Fruit fly (Drosophila melanogaster) whole organism, embryonic: ENCODE data around the gene CG43059.

ENCODE experiments used
- BEAF-32 ChIP-seq: fragments of 200-800 bp; sonication (Bioruptor generic); optimal IDR thresholded peaks from 3 replicates; lab custom pipeline; 2017; ENCODE audit warnings: missing biosample characterization, missing genetic modification characterization, mild to moderate bottlenecking, moderate library complexity, missing genetic modification reagents
- Bgb ChIP-seq: fragments of 200-800 bp; sonication (Bioruptor generic); IDR thresholded peaks from 2 replicates; pipeline ENCODE4 v1.3.6; 2022; ENCODE audit warnings: missing biosample characterization, missing genetic modification characterization; ENCODE audit not compliant: partially characterized antibody
- Blimp-1 ChIP-seq: fragments of 200-800 bp; sonication (Bioruptor generic); optimal IDR thresholded peaks from 3 replicates; lab custom pipeline; 2018; ENCODE audit warnings: missing biosample characterization, missing genetic modification characterization, mild to moderate bottlenecking, moderate library complexity, missing genetic modification reagents
- CG11247 ChIP-seq: fragments of 200-800 bp; sonication (Bioruptor generic); IDR thresholded peaks from 2 replicates; pipeline ENCODE4 v1.3.6; 2022; ENCODE audit warnings: missing biosample characterization, missing genetic modification characterization
- CG11504 ChIP-seq: fragments of 200-800 bp; sonication (Bioruptor generic); optimal IDR thresholded peaks from 3 replicates; lab custom pipeline; 2019; ENCODE audit warnings: missing biosample characterization, mild to moderate bottlenecking, missing genetic modification characterization, moderate library complexity
- CG11695 ChIP-seq: fragments of 200-800 bp; sonication (Bioruptor generic); IDR thresholded peaks from 3 replicates; pipeline ENCODE4 v1.3.6; 2022; ENCODE audit warnings: missing biosample characterization, missing genetic modification characterization
- CG11723 ChIP-seq: fragments of 200-800 bp; sonication (Bioruptor generic); optimal IDR thresholded peaks from 2 replicates; lab custom pipeline; 2017; ENCODE audit warnings: missing biosample characterization, mild to moderate bottlenecking, missing genetic modification characterization
- CG12391 ChIP-seq: fragments of 200-800 bp; sonication (Bioruptor generic); optimal IDR thresholded peaks from 3 replicates; lab custom pipeline; 2018; ENCODE audit warnings: missing biosample characterization, mild to moderate bottlenecking, missing genetic modification characterization, moderate library complexity
- CG1529 ChIP-seq: fragments of 200-800 bp; sonication (Bioruptor generic); optimal IDR thresholded peaks from 3 replicates; lab custom pipeline; 2018; ENCODE audit warnings: missing biosample characterization, missing genetic modification characterization
- CG17385 ChIP-seq: fragments of 200-800 bp; sonication (Bioruptor generic); optimal IDR thresholded peaks from 3 replicates; lab custom pipeline; 2018; ENCODE audit warnings: missing biosample characterization, mild to moderate bottlenecking, missing genetic modification characterization
- CG2129 ChIP-seq: fragments of 200-800 bp; sonication (Bioruptor generic); IDR thresholded peaks from 2 replicates; pipeline ENCODE4 v1.3.6; 2022; ENCODE audit warnings: missing biosample characterization, missing genetic modification characterization; ENCODE audit not compliant: partially characterized antibody
- CG2712 ChIP-seq: fragments of 200-800 bp; optimal IDR thresholded peaks from 3 replicates; lab custom pipeline; 2019; ENCODE audit warnings: missing biosample characterization, mild to moderate bottlenecking, missing genetic modification characterization, moderate library complexity
- CG2875 ChIP-seq: fragments of 200-800 bp; sonication (Bioruptor generic); optimal IDR thresholded peaks from 2 replicates; lab custom pipeline; 2017; ENCODE audit warnings: missing biosample characterization, mild to moderate bottlenecking, missing genetic modification characterization, missing genetic modification reagents
- CG42726 ChIP-seq: fragments of 200-800 bp; sonication (Bioruptor generic); IDR thresholded peaks from 2 replicates; pipeline ENCODE4 v1.3.6; 2022; ENCODE audit warnings: missing biosample characterization, missing genetic modification characterization; ENCODE audit not compliant: partially characterized antibody
- CG4328 ChIP-seq: fragments of 200-800 bp; sonication (Bioruptor generic); optimal IDR thresholded peaks from 3 replicates; lab custom pipeline; 2017; ENCODE audit warnings: missing biosample characterization, missing genetic modification reagents, missing genetic modification characterization
- CG4617 ChIP-seq: fragments of 200-800 bp; sonication (Bioruptor generic); optimal IDR thresholded peaks from 3 replicates; lab custom pipeline; 2016; ENCODE audit warnings: missing biosample characterization, missing genetic modification characterization, borderline replicate concordance
- CG4820 ChIP-seq: fragments of 200-800 bp; sonication (Bioruptor generic); optimal IDR thresholded peaks from 3 replicates; lab custom pipeline; 2016; ENCODE audit warnings: missing biosample characterization, missing genetic modification characterization
- CG4854 ChIP-seq: fragments of 200-800 bp; sonication (Bioruptor generic); optimal IDR thresholded peaks from 2 replicates; lab custom pipeline; 2016; ENCODE audit warnings: missing biosample characterization, missing genetic modification characterization, inconsistent platforms
- CG6654 ChIP-seq: fragments of 200-800 bp; sonication (Bioruptor generic); optimal IDR thresholded peaks from 2 replicates; lab custom pipeline; 2017; ENCODE audit warnings: missing biosample characterization, mild to moderate bottlenecking, missing genetic modification characterization
- CG7963 ChIP-seq: fragments of 200-800 bp; sonication (Bioruptor generic); IDR thresholded peaks from 3 replicates; pipeline ENCODE4 v1.3.6; 2022; ENCODE audit warnings: missing biosample characterization, missing genetic modification characterization; ENCODE audit not compliant: partially characterized antibody
- Lpt ChIP-seq: fragments of >200 bp; optimal IDR thresholded peaks from 2 replicates; lab custom pipeline; 2018; ENCODE audit warnings: missing biosample characterization, missing genetic modification characterization
- MBD-R2 ChIP-seq: fragments of 200-800 bp; sonication (Bioruptor generic); IDR thresholded peaks from 2 replicates; pipeline ENCODE4 v1.3.6; 2022; ENCODE audit warnings: missing biosample characterization, missing genetic modification characterization
- MESR4 ChIP-seq: fragments of 200-800 bp; sonication (Bioruptor generic); optimal IDR thresholded peaks from 2 replicates; lab custom pipeline; 2018; ENCODE audit warnings: missing biosample characterization, mild to moderate bottlenecking, missing genetic modification characterization, moderate library complexity
- Scr ChIP-seq: fragments of 200-800 bp; sonication (Bioruptor generic); IDR thresholded peaks from 2 replicates; pipeline ENCODE4 v1.3.6; 2022; ENCODE audit warnings: missing biosample characterization, missing genetic modification characterization; ENCODE audit not compliant: partially characterized antibody
- Ssrp ChIP-seq: fragments of 200-800 bp; sonication (Bioruptor generic); optimal IDR thresholded peaks from 2 replicates; lab custom pipeline; 2018; ENCODE audit warnings: missing biosample characterization, mild to moderate bottlenecking, missing genetic modification characterization, moderate library complexity
- Vsx1 ChIP-seq: fragments of 200-800 bp; sonication (Bioruptor generic); optimal IDR thresholded peaks from 2 replicates; lab custom pipeline; 2017; ENCODE audit warnings: missing biosample characterization, mild to moderate bottlenecking, missing genetic modification characterization, missing genetic modification reagents
- abd-A ChIP-seq: fragments of 200-800 bp; sonication (Bioruptor generic); optimal IDR thresholded peaks from 3 replicates; lab custom pipeline; 2019; ENCODE audit warnings: missing biosample characterization, mild to moderate bottlenecking, missing genetic modification characterization, moderate library complexity
- bbx ChIP-seq: fragments of 200-800 bp; sonication (Bioruptor generic); IDR thresholded peaks from 2 replicates; pipeline ENCODE4 v1.3.6; 2022; ENCODE audit warnings: missing biosample characterization, missing genetic modification characterization; ENCODE audit not compliant: partially characterized antibody
- bigmax ChIP-seq: fragments of 200-800 bp; sonication (Bioruptor generic); optimal IDR thresholded peaks from 2 replicates; lab custom pipeline; 2018; ENCODE audit warnings: missing biosample characterization, mild to moderate bottlenecking, missing genetic modification characterization
- chinmo ChIP-seq: fragments of 200-800 bp; sonication (Bioruptor generic); IDR thresholded peaks from 4 replicates; pipeline ENCODE4 v1.3.6; 2022; ENCODE audit warnings: missing biosample characterization, missing genetic modification characterization; ENCODE audit not compliant: partially characterized antibody
- croc ChIP-seq: fragments of 200-800 bp; sonication (Bioruptor generic); conservative IDR thresholded peaks from 3 replicates; pipeline ENCODE4 v1.3.6; 2022; ENCODE audit warnings: missing biosample characterization, missing genetic modification characterization
- crp ChIP-seq, 2 experiments: fragments of 200-800 bp; sonication (Bioruptor generic); optimal IDR thresholded peaks; 2 replicates in 1 of 2; 3 replicates in 1 of 2; lab custom pipeline; 2017; ENCODE audit warnings: missing biosample characterization in 2 of 2, missing genetic modification characterization in 2 of 2, mild to moderate bottlenecking in 1 of 2, moderate library complexity in 1 of 2
- gfzf ChIP-seq: fragments of 200-800 bp; sonication (Bioruptor generic); optimal IDR thresholded peaks from 2 replicates; lab custom pipeline; 2016; ENCODE audit warnings: missing biosample characterization, mild to moderate bottlenecking, missing genetic modification characterization, moderate library complexity
- grau ChIP-seq: fragments of 200-800 bp; optimal IDR thresholded peaks from 3 replicates; lab custom pipeline; 2019; ENCODE audit warnings: missing biosample characterization, mild to moderate bottlenecking, missing genetic modification characterization, moderate library complexity
- gsb-n ChIP-seq: fragments of 200-800 bp; sonication (Bioruptor generic); optimal IDR thresholded peaks from 3 replicates; lab custom pipeline; 2018; ENCODE audit warnings: missing biosample characterization, mild to moderate bottlenecking, missing genetic modification characterization
- insv ChIP-seq, 2 experiments: fragments of 200-800 bp; sonication (Bioruptor generic); optimal IDR thresholded peaks; 3 replicates each; lab custom pipeline; 2016 to 2018; ENCODE audit warnings: missing biosample characterization in 2 of 2, missing genetic modification characterization in 2 of 2
- jing ChIP-seq: fragments of 200-800 bp; sonication (Bioruptor generic); optimal IDR thresholded peaks from 2 replicates; lab custom pipeline; 2018; ENCODE audit warnings: missing biosample characterization, mild to moderate bottlenecking, missing genetic modification characterization
- lab ChIP-seq: fragments of 200-800 bp; sonication (Bioruptor generic); optimal IDR thresholded peaks from 3 replicates; lab custom pipeline; 2017; ENCODE audit warnings: missing biosample characterization, missing genetic modification characterization, mild to moderate bottlenecking, moderate library complexity, missing genetic modification reagents
- lmd ChIP-seq: fragments of 200-800 bp; sonication (Bioruptor generic); IDR thresholded peaks from 2 replicates; pipeline ENCODE4 v1.3.6; 2022; ENCODE audit warnings: missing biosample characterization, missing genetic modification characterization
- p53 ChIP-seq: fragments of 200-800 bp; sonication (Bioruptor generic); optimal IDR thresholded peaks from 2 replicates; lab custom pipeline; 2016; ENCODE audit warnings: missing biosample characterization, missing genetic modification characterization
- phol ChIP-seq: fragments of 200-800 bp; sonication (Bioruptor generic); optimal IDR thresholded peaks from 3 replicates; lab custom pipeline; 2018; ENCODE audit warnings: missing biosample characterization, mild to moderate bottlenecking, missing genetic modification characterization, moderate library complexity
- psq ChIP-seq: fragments of 200-800 bp; sonication (Bioruptor generic); optimal IDR thresholded peaks from 2 replicates; lab custom pipeline; 2017; ENCODE audit warnings: missing biosample characterization, missing genetic modification characterization
- pzg ChIP-seq: fragments of 200-800 bp; sonication (Bioruptor generic); optimal IDR thresholded peaks from 3 replicates; lab custom pipeline; 2018; ENCODE audit warnings: missing biosample characterization, mild to moderate bottlenecking, missing genetic modification characterization, moderate library complexity
- slbo ChIP-seq: fragments of 200-800 bp; sonication (Bioruptor generic); IDR thresholded peaks from 2 replicates; pipeline ENCODE4 v1.3.6; 2022; ENCODE audit warnings: missing biosample characterization, missing genetic modification characterization
- tll ChIP-seq, 2 experiments: fragments of 200-800 bp in 1 of 2; fragments of >200 bp in 1 of 2; sonication (Bioruptor generic) in 1 of 2; optimal IDR thresholded peaks; 2 replicates each; lab custom pipeline; 2017 to 2019; ENCODE audit warnings: missing biosample characterization in 2 of 2, missing genetic modification characterization in 2 of 2, mild to moderate bottlenecking in 1 of 2, moderate library complexity in 1 of 2
- tna ChIP-seq: fragments of 200-800 bp; sonication (Bioruptor generic); IDR thresholded peaks from 2 replicates; pipeline ENCODE4 v1.3.6; 2022; ENCODE audit warnings: missing biosample characterization, missing genetic modification characterization; ENCODE audit not compliant: partially characterized antibody
- unc-4 ChIP-seq: fragments of 200-800 bp; sonication (Bioruptor generic); IDR thresholded peaks from 2 replicates; pipeline ENCODE4 v1.3.6; 2022; ENCODE audit warnings: missing biosample characterization, missing genetic modification characterization; ENCODE audit not compliant: partially characterized antibody
- vvl ChIP-seq: fragments of 200-800 bp; sonication (Bioruptor generic); IDR thresholded peaks from 2 replicates; pipeline ENCODE4 v1.3.6; 2022; ENCODE audit warnings: missing biosample characterization, missing genetic modification characterization

Gene CG43059

DNA sequence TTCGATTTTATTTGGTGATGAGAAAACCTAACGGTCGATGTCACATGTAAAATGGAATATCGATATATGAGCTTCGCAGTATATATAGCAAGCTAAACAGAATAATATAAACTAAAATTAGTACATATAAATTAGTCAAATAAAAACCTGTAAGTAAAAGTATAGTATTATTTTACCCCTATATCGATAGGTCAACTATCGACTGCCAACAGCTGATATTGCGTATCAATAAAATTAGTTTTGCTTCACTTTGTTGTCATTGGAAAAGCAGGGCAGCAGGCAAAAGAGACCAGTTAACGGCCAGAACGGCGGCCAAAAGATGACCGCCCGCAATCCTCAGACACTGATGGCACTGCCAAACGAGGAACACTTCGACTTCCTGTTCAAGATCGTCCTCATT is 21.8 kb downstream of the CG43059 start, which contains the start of gene Rab19 (continued):
- TF ChIP-seq tll (GFP tag; optimal IDR thresholded peaks at IDR 0.05; lab: Kevin White, UChicago): peak in 1 of 2 experiments; percentile 18
- TF ChIP-seq MESR4 (GFP tag; lab: Kevin White, UChicago): peak; percentile 72
- peak; percentile 84; the same call in 1 of the 4 replicates for TF ChIP-seq chinmo (GFP tag; lab: Robert Waterston, UW)
- TF ChIP-seq Vsx1 (GFP tag; lab: Kevin White, UChicago): peak; percentile 12
- TF ChIP-seq slbo (GFP tag; lab: Robert Waterston, UW): no peak
- TF ChIP-seq croc (GFP tag; lab: Robert Waterston, UW): no peak
- TF ChIP-seq Lpt (GFP tag; lab: Kevin White, UChicago): no peak
- no peak for TF ChIP-seq Ssrp (tag; lab: Kevin White, UChicago)
- peak; percentile 85 for TF ChIP-seq Blimp-1 (GFP tag; lab: Kevin White, UChicago)
- no peak for TF ChIP-seq jing
- TF ChIP-seq gsb-n (tag; lab: Kevin White, UChicago): peak; percentile 77
- TF ChIP-seq CG2712 (tag; lab: Kevin White, UChicago): peak; percentile 20
- TF ChIP-seq CG12391 (tag; lab: Kevin White, UChicago): peak; percentile 3
- no peak for TF ChIP-seq gfzf
- TF ChIP-seq insv (GFP tag; optimal IDR thresholded peaks at IDR 0.05; lab: Kevin White, UChicago): no peak
- TF ChIP-seq CG6654 (GFP tag; lab: Kevin White, UChicago): no peak
- TF ChIP-seq CG4328 (GFP tag; lab: Kevin White, UChicago): no peak
- TF ChIP-seq CG11247 (GFP tag; lab: Robert Waterston, UW): no peak
- TF ChIP-seq CG11695: no peak
- no peak for TF ChIP-seq vvl (GFP tag; lab: Robert Waterston, UW)
- peak; percentile 87 for TF ChIP-seq CG2129
- TF ChIP-seq unc-4 (GFP tag; lab: Robert Waterston, UW): peak; percentile 94
- TF ChIP-seq CG4854 (GFP tag; lab: Kevin White, UChicago): no peak
- no peak for TF ChIP-seq psq (GFP tag; lab: Kevin White, UChicago)
- peak; percentile 15 for TF ChIP-seq CG4617 (GFP tag; lab: Kevin White, UChicago)
- TF ChIP-seq CG4820 (GFP tag; lab: Kevin White, UChicago): no peak
- TF ChIP-seq CG42726: peak; percentile 25; the same call in 1 of the 2 replicates
- no peak for TF ChIP-seq CG2875 (GFP tag; lab: Kevin White, UChicago)
- TF ChIP-seq CG11504 (tag; lab: Kevin White, UChicago): no peak
- TF ChIP-seq grau (tag; lab: Kevin White, UChicago): no peak
- peak; percentile 81 for TF ChIP-seq Bgb (GFP tag; lab: Robert Waterston, UW)
- TF ChIP-seq lmd (GFP tag; lab: Robert Waterston, UW): no peak
- no peak for TF ChIP-seq lab (GFP tag; lab: Kevin White, UChicago)
- peak; percentile 25 for TF ChIP-seq phol (tag; lab: Kevin White, UChicago)
- TF ChIP-seq Scr: peak; percentile 94
- TF ChIP-seq bbx (GFP tag; lab: Robert Waterston, UW): peak; percentile 87
- TF ChIP-seq pzg (GFP tag; lab: Kevin White, UChicago): peak; percentile 53
- TF ChIP-seq crp (GFP tag; optimal IDR thresholded peaks at IDR 0.05; lab: Kevin White, UChicago): peak; percentile 24 to 89
- TF ChIP-seq CG1529 (GFP tag; lab: Kevin White, UChicago): no peak
- peak; percentile 65; the same call in 2 of the 3 replicates for TF ChIP-seq CG7963 (GFP tag; lab: Robert Waterston, UW)
- no peak for TF ChIP-seq bigmax (GFP tag; lab: Kevin White, UChicago)
- peak; percentile 5 for TF ChIP-seq abd-A (tag; lab: Kevin White, UChicago)
- TF ChIP-seq tna (GFP tag; lab: Robert Waterston, UW): peak; percentile 89
- TF ChIP-seq MBD-R2 (GFP tag; lab: Robert Waterston, UW): peak; percentile 59; the same call in 1 of the 2 replicates
- no peak for TF ChIP-seq CG11723 (GFP tag; lab: Kevin White, UChicago)
- TF ChIP-seq p53 (GFP tag; lab: Kevin White, UChicago): no peak
- TF ChIP-seq BEAF-32: peak; percentile 86
- TF ChIP-seq CG17385: peak; percentile 36
